Fruit fly (Drosophila melanogaster) whole organism, embryonic: ENCODE data around the gene CG14856.
A peak's percentile ranks its signal among the peaks of the same experiment; 100 is the strongest.

Experiments used
- Asciz ChIP-seq: fragments of 200-800 bp; sonication (Bioruptor generic); optimal IDR thresholded peaks from 2 replicates; lab custom pipeline; 2017; ENCODE audit warnings: missing biosample characterization, mild to moderate bottlenecking, missing genetic modification characterization, missing genetic modification reagents
- CG12299 ChIP-seq: fragments of 200-800 bp; sonication (Bioruptor generic); optimal IDR thresholded peaks from 2 replicates; lab custom pipeline; 2018; ENCODE audit warnings: missing biosample characterization, mild to moderate bottlenecking, missing genetic modification characterization
- CG12659 ChIP-seq: fragments of 200-800 bp; sonication (Bioruptor generic); optimal IDR thresholded peaks from 3 replicates; lab custom pipeline; 2017; ENCODE audit warnings: mild to moderate bottlenecking, missing biosample characterization, missing genetic modification reagents, missing genetic modification characterization
- CG12744 ChIP-seq: fragments of 200-800 bp; sonication (Bioruptor generic); optimal IDR thresholded peaks from 2 replicates; lab custom pipeline; 2016; ENCODE audit warnings: missing biosample characterization, missing genetic modification characterization
- CG12942 ChIP-seq: fragments of 200-800 bp; sonication (Bioruptor generic); optimal IDR thresholded peaks from 3 replicates; lab custom pipeline; 2016; ENCODE audit warnings: missing biosample characterization, missing genetic modification characterization
- CG14965 ChIP-seq: fragments of 200-800 bp; sonication (Bioruptor generic); optimal IDR thresholded peaks from 2 replicates; lab custom pipeline; 2016; ENCODE audit warnings: missing biosample characterization, missing genetic modification characterization, borderline replicate concordance
- CG1529 ChIP-seq: fragments of 200-800 bp; sonication (Bioruptor generic); optimal IDR thresholded peaks from 3 replicates; lab custom pipeline; 2018; ENCODE audit warnings: missing biosample characterization, missing genetic modification characterization
- CG15696 ChIP-seq: fragments of 200-800 bp; sonication (Bioruptor generic); optimal IDR thresholded peaks from 2 replicates; lab custom pipeline; 2019; ENCODE audit warnings: missing biosample characterization, mild to moderate bottlenecking, missing genetic modification characterization, moderate library complexity
- CG17568 ChIP-seq: fragments of 200-800 bp; sonication (Bioruptor generic); optimal IDR thresholded peaks from 2 replicates; lab custom pipeline; 2018; ENCODE audit warnings: missing biosample characterization, mild to moderate bottlenecking, missing genetic modification characterization, moderate library complexity
- CG2116 ChIP-seq: fragments of 200-800 bp; sonication (Bioruptor generic); optimal IDR thresholded peaks from 3 replicates; lab custom pipeline; 2018; ENCODE audit warnings: missing biosample characterization, mild to moderate bottlenecking, missing genetic modification characterization
- CG2202 ChIP-seq: fragments of 200-800 bp; sonication (Bioruptor generic); optimal IDR thresholded peaks from 2 replicates; lab custom pipeline; 2018; ENCODE audit warnings: missing biosample characterization, mild to moderate bottlenecking, missing genetic modification characterization
- CG2889 ChIP-seq: fragments of 200-800 bp; sonication (Bioruptor generic); IDR thresholded peaks from 3 replicates; pipeline ENCODE4 v1.3.6; 2022; ENCODE audit warnings: missing biosample characterization, missing genetic modification characterization
- CG3281 ChIP-seq: fragments of 200-800 bp; sonication (Bioruptor generic); optimal IDR thresholded peaks from 3 replicates; lab custom pipeline; 2017; ENCODE audit warnings: missing biosample characterization, mild to moderate bottlenecking, missing genetic modification characterization
- CG4328 ChIP-seq: fragments of 200-800 bp; sonication (Bioruptor generic); optimal IDR thresholded peaks from 3 replicates; lab custom pipeline; 2017; ENCODE audit warnings: missing biosample characterization, missing genetic modification reagents, missing genetic modification characterization
- CG4820 ChIP-seq: fragments of 200-800 bp; sonication (Bioruptor generic); optimal IDR thresholded peaks from 3 replicates; lab custom pipeline; 2016; ENCODE audit warnings: missing biosample characterization, missing genetic modification characterization
- CG6813 ChIP-seq: fragments of 200-800 bp; sonication (Bioruptor generic); optimal IDR thresholded peaks from 2 replicates; lab custom pipeline; 2017; ENCODE audit warnings: missing biosample characterization, missing genetic modification characterization, mild to moderate bottlenecking, moderate library complexity, missing genetic modification reagents
- CG7357 ChIP-seq: fragments of 200-800 bp; sonication (Bioruptor generic); IDR thresholded peaks from 3 replicates; pipeline ENCODE4 v1.3.6; 2022; ENCODE audit warnings: missing biosample characterization, missing genetic modification characterization
- CG7556 ChIP-seq: fragments of 200-800 bp; sonication (Bioruptor generic); optimal IDR thresholded peaks from 2 replicates; lab custom pipeline; 2017; ENCODE audit warnings: missing biosample characterization, mild to moderate bottlenecking, missing genetic modification characterization
- CG8765 ChIP-seq: fragments of 200-800 bp; sonication (Bioruptor generic); IDR thresholded peaks from 2 replicates; pipeline ENCODE4 v1.3.6; 2022; ENCODE audit warnings: missing biosample characterization, missing genetic modification characterization
- Dbx ChIP-seq: fragments of 200-800 bp; sonication (Bioruptor generic); IDR thresholded peaks from 3 replicates; pipeline ENCODE4 v1.3.6; 2022; ENCODE audit warnings: missing biosample characterization, missing genetic modification characterization
- Dref ChIP-seq: fragments of 200-800 bp; sonication (Bioruptor generic); IDR thresholded peaks from 2 replicates; pipeline ENCODE4 v1.3.6; 2022; ENCODE audit warnings: missing biosample characterization, missing genetic modification characterization
- Fer2 ChIP-seq: fragments of 200-800 bp; sonication (Bioruptor generic); optimal IDR thresholded peaks from 2 replicates; lab custom pipeline; 2018; ENCODE audit warnings: missing biosample characterization, mild to moderate bottlenecking, missing genetic modification characterization, moderate library complexity
- Hey ChIP-seq: fragments of 200-800 bp; sonication (Bioruptor generic); optimal IDR thresholded peaks from 3 replicates; lab custom pipeline; 2018; ENCODE audit warnings: missing biosample characterization, mild to moderate bottlenecking, missing genetic modification characterization
- Lhr ChIP-seq: fragments of 200-800 bp; sonication (Bioruptor generic); optimal IDR thresholded peaks from 3 replicates; lab custom pipeline; 2017; ENCODE audit warnings: mild to moderate bottlenecking, missing biosample characterization, missing genetic modification reagents, missing genetic modification characterization
- Lim3 ChIP-seq: fragments of 200-800 bp; sonication (Bioruptor generic); IDR thresholded peaks from 2 replicates; pipeline ENCODE4 v1.3.6; 2022; ENCODE audit warnings: missing biosample characterization, missing genetic modification characterization
- Mrtf ChIP-seq: fragments of 200-800 bp; sonication (Bioruptor generic); IDR thresholded peaks from 3 replicates; pipeline ENCODE4 v1.3.6; 2022; ENCODE audit warnings: missing biosample characterization, missing genetic modification characterization
- Nf-YA ChIP-seq: fragments of 200-800 bp; sonication (Bioruptor generic); IDR thresholded peaks from 2 replicates; pipeline ENCODE4 v1.3.6; 2022; ENCODE audit warnings: missing biosample characterization, missing genetic modification characterization
- Ravus ChIP-seq: fragments of 200-800 bp; sonication (Bioruptor generic); IDR thresholded peaks from 2 replicates; pipeline ENCODE4 v1.3.6; 2022; ENCODE audit warnings: missing biosample characterization, missing genetic modification characterization
- Sox102F ChIP-seq: fragments of 200-800 bp; sonication (Bioruptor generic); optimal IDR thresholded peaks from 2 replicates; lab custom pipeline; 2018; ENCODE audit warnings: missing biosample characterization, mild to moderate bottlenecking, missing genetic modification characterization, moderate library complexity
- ac ChIP-seq: fragments of 200-800 bp; sonication (Bioruptor generic); optimal IDR thresholded peaks from 3 replicates; lab custom pipeline; 2017; ENCODE audit warnings: missing biosample characterization, mild to moderate bottlenecking, missing genetic modification characterization
- al ChIP-seq: fragments of 200-800 bp; sonication (Bioruptor generic); IDR thresholded peaks from 2 replicates; pipeline ENCODE4 v1.3.6; 2022; ENCODE audit warnings: missing biosample characterization, missing genetic modification characterization
- ato ChIP-seq: fragments of 200-800 bp; sonication (Bioruptor generic); IDR thresholded peaks from 2 replicates; pipeline ENCODE4 v1.3.6; 2022; ENCODE audit warnings: missing biosample characterization, missing genetic modification characterization; ENCODE audit not compliant: partially characterized antibody
- bowl ChIP-seq: fragments of 200-800 bp; sonication (Bioruptor generic); IDR thresholded peaks from 2 replicates; pipeline ENCODE4 v1.3.6; 2022; ENCODE audit warnings: missing biosample characterization, missing genetic modification characterization
- chif ChIP-seq, 2 experiments: fragments of 200-800 bp; sonication (Bioruptor generic); optimal IDR thresholded peaks; 3 replicates each; lab custom pipeline; 2016; ENCODE audit warnings: missing biosample characterization in 2 of 2, missing genetic modification characterization in 2 of 2
- eve ChIP-seq, 2 experiments: fragments of >200 bp; optimal IDR thresholded peaks; 2 replicates each; lab custom pipeline; 2017; ENCODE audit warnings: missing biosample characterization in 2 of 2, missing genetic modification characterization in 2 of 2
- fd64A ChIP-seq: fragments of 200-800 bp; sonication (Bioruptor generic); optimal IDR thresholded peaks from 3 replicates; lab custom pipeline; 2018; ENCODE audit warnings: missing biosample characterization, mild to moderate bottlenecking, missing genetic modification characterization
- gsb-n ChIP-seq: fragments of 200-800 bp; sonication (Bioruptor generic); optimal IDR thresholded peaks from 3 replicates; lab custom pipeline; 2018; ENCODE audit warnings: missing biosample characterization, mild to moderate bottlenecking, missing genetic modification characterization
- ham ChIP-seq: fragments of 200-800 bp; sonication (Bioruptor generic); IDR thresholded peaks from 2 replicates; pipeline ENCODE4 v1.3.6; 2022; ENCODE audit warnings: missing biosample characterization, missing genetic modification characterization
- insv ChIP-seq, 2 experiments: fragments of 200-800 bp; sonication (Bioruptor generic); optimal IDR thresholded peaks; 3 replicates each; lab custom pipeline; 2016 to 2018; ENCODE audit warnings: missing biosample characterization in 2 of 2, missing genetic modification characterization in 2 of 2
- jumu ChIP-seq: fragments of 200-800 bp; sonication (Bioruptor generic); optimal IDR thresholded peaks from 3 replicates; lab custom pipeline; 2016; ENCODE audit warnings: missing biosample characterization, missing genetic modification characterization
- lab ChIP-seq: fragments of 200-800 bp; sonication (Bioruptor generic); optimal IDR thresholded peaks from 3 replicates; lab custom pipeline; 2017; ENCODE audit warnings: missing biosample characterization, missing genetic modification characterization, mild to moderate bottlenecking, moderate library complexity, missing genetic modification reagents
- lilli ChIP-seq: fragments of 200-800 bp; sonication (Bioruptor generic); optimal IDR thresholded peaks from 3 replicates; lab custom pipeline; 2016; ENCODE audit warnings: missing biosample characterization, missing genetic modification characterization
- oc ChIP-seq: fragments of 200-800 bp; sonication (Bioruptor generic); optimal IDR thresholded peaks from 2 replicates; lab custom pipeline; 2018; ENCODE audit warnings: missing biosample characterization, mild to moderate bottlenecking, missing genetic modification characterization, moderate library complexity
- pan ChIP-seq, 4 experiments: fragments of >200 bp in 3 of 4; fragments of 200-800 bp in 1 of 4; sonication (Bioruptor generic) in 1 of 4; optimal IDR thresholded peaks in 3 of 4; IDR thresholded peaks in 1 of 4; 2 replicates each; pipeline versions ENCODE4 v1.3.6 to Lab custom; 2017 to 2022; ENCODE audit warnings: missing biosample characterization in 2 of 4, missing genetic modification characterization in 2 of 4, mixed read lengths in 1 of 4
- pho ChIP-seq: fragments of 200-800 bp; sonication (Bioruptor generic); optimal IDR thresholded peaks from 2 replicates; lab custom pipeline; 2016; ENCODE audit warnings: missing biosample characterization, missing genetic modification characterization
- ro ChIP-seq: fragments of 200-800 bp; sonication (Bioruptor generic); IDR thresholded peaks from 2 replicates; pipeline ENCODE4 v1.3.6; 2022; ENCODE audit warnings: missing biosample characterization, missing genetic modification characterization
- row ChIP-seq: fragments of 200-800 bp; sonication (Bioruptor generic); IDR thresholded peaks from 3 replicates; pipeline ENCODE4 v1.3.6; 2022; ENCODE audit warnings: missing biosample characterization, missing genetic modification characterization
- toy ChIP-seq: fragments of 200-800 bp; sonication (Bioruptor generic); IDR thresholded peaks from 2 replicates; pipeline ENCODE4 v1.3.6; 2022; ENCODE audit warnings: missing biosample characterization, missing genetic modification characterization
- unc-4 ChIP-seq: fragments of 200-800 bp; sonication (Bioruptor generic); IDR thresholded peaks from 2 replicates; pipeline ENCODE4 v1.3.6; 2022; ENCODE audit warnings: missing biosample characterization, missing genetic modification characterization; ENCODE audit not compliant: partially characterized antibody
- z ChIP-seq: fragments of 200-800 bp; sonication (Bioruptor generic); IDR thresholded peaks from 3 replicates; pipeline ENCODE4 v1.3.6; 2022; ENCODE audit warnings: missing biosample characterization, missing genetic modification characterization
- zfh1 ChIP-seq: fragments of 200-800 bp; sonication (Bioruptor generic); IDR thresholded peaks from 3 replicates; pipeline ENCODE4 v1.3.6; 2022; ENCODE audit warnings: missing biosample characterization, missing genetic modification characterization

CG14856 gene

dm6 chr3R:14817721-14818215 lies 19.0 kb downstream of the CG14856 start (continued):
- TF ChIP-seq CG12659 (GFP tag; lab: Kevin White, UChicago) (no peak), ac (peak; percentile 14), Sox102F (GFP tag; lab: Kevin White, UChicago) (no peak), toy (GFP tag; lab: Robert Waterston, UW) (no peak), CG12744 (no peak), z (GFP tag; lab: Robert Waterston, UW) (peak; percentile 86), Lhr (GFP tag; lab: Kevin White, UChicago) (no peak), CG17568 (GFP tag; lab: Kevin White, UChicago) (no peak), Fer2 (tag; lab: Kevin White, UChicago) (no peak), Dref (no peak), Lim3 (GFP tag; lab: Robert Waterston, UW) (no peak), CG7357 (GFP tag; lab: Robert Waterston, UW) (no peak), CG12299 (no peak), pho (GFP tag; lab: Kevin White, UChicago) (no peak), row (no peak), Hey (tag; lab: Kevin White, UChicago) (no peak), bowl (no peak; the same call in 1 of the 2 replicates), gsb-n (no peak), zfh1 (no peak), CG7556 (no peak), Dbx (GFP tag; lab: Robert Waterston, UW) (peak; percentile 35; the same call in 1 of the 3 replicates), CG15696 (tag; lab: Kevin White, UChicago) (no peak), unc-4 (GFP tag; lab: Robert Waterston, UW) (no peak), Mrtf (GFP tag; lab: Robert Waterston, UW) (no peak), CG2116 (GFP tag; lab: Kevin White, UChicago) (no peak), ato (GFP tag; lab: Robert Waterston, UW) (no peak; the same call in 1 of the 2 replicates), CG14965 (GFP tag; lab: Kevin White, UChicago) (no peak), CG3281 (GFP tag; lab: Kevin White, UChicago) (no peak), eve (GFP tag; optimal IDR thresholded peaks at IDR 0.05; lab: Kevin White, UChicago) (no peak), chif (GFP tag; optimal IDR thresholded peaks at IDR 0.05; lab: Kevin White, UChicago) (no peak), CG2889 (GFP tag; lab: Robert Waterston, UW) (no peak), Asciz (GFP tag; lab: Kevin White, UChicago) (no peak), lab (GFP tag; lab: Kevin White, UChicago) (peak; percentile 57), jumu (GFP tag; lab: Kevin White, UChicago) (no peak), CG6813 (GFP tag; lab: Kevin White, UChicago) (peak; percentile 5), CG12942 (no peak), pan (optimal IDR thresholded peaks at IDR 0.05; lab: Kevin White, UChicago) (no peak), pan (GFP tag; optimal IDR thresholded peaks at IDR 0.05 in 1 of 2, IDR thresholded peaks at IDR 0.05 in 1 of 2) (no peak), fd64A (GFP tag; lab: Kevin White, UChicago) (no peak), Nf-YA (GFP tag; lab: Robert Waterston, UW) (no peak), ro (GFP tag; lab: Robert Waterston, UW) (no peak), Ravus (GFP tag; lab: Robert Waterston, UW) (no peak), al (GFP tag; lab: Robert Waterston, UW) (no peak), CG2202 (tag; lab: Kevin White, UChicago) (no peak), ham (no peak), CG4328 (GFP tag; lab: Kevin White, UChicago) (no peak), CG4820 (GFP tag; lab: Kevin White, UChicago) (no peak), insv (GFP tag; optimal IDR thresholded peaks at IDR 0.05; lab: Kevin White, UChicago) (no peak), lilli (GFP tag; lab: Kevin White, UChicago) (no peak), oc (peak; percentile 18), CG8765 (GFP tag; lab: Robert Waterston, UW) (no peak), CG1529 (no peak)
